Worm (Caenorhabditis elegans) whole organism, young adult: ENCODE measurements around the gene gsy-1.

Source experiments
- B0035.1 ChIP-seq: sonication (generic microtip); optimal IDR thresholded peaks from 2 replicates; lab custom pipeline; 2016; ENCODE audit warnings: missing genetic modification characterization, mild to moderate bottlenecking, missing compliant biosample characterization, missing genotype, missing genetic modification reagents
- C06A6.2 ChIP-seq: fragments of 200-800 bp; sonication (Bioruptor generic); conservative IDR thresholded peaks from 2 replicates; pipeline ENCODE4 v1.3.6; 2022; ENCODE audit warnings: missing genetic modification characterization, missing compliant biosample characterization
- F22D6.2 ChIP-seq: sonication (generic microtip); optimal IDR thresholded peaks from 2 replicates; lab custom pipeline; 2016; ENCODE audit warnings: mild to moderate bottlenecking, missing genetic modification characterization, missing compliant biosample characterization
- F49E8.2 ChIP-seq: sonication (generic microtip); optimal IDR thresholded peaks from 3 replicates; lab custom pipeline; 2017; ENCODE audit warnings: missing genetic modification characterization, mild to moderate bottlenecking, missing compliant biosample characterization, antibody characterized with exemption, moderate library complexity; ENCODE audit not compliant: insufficient read depth
- F57C9.4 ChIP-seq: sonication (generic microtip); optimal IDR thresholded peaks from 2 replicates; lab custom pipeline; 2017; ENCODE audit warnings: mild to moderate bottlenecking, missing genetic modification characterization, missing compliant biosample characterization
- K11D2.4 ChIP-seq: fragments of 200-800 bp; sonication (Bioruptor generic); IDR thresholded peaks from 2 replicates; pipeline ENCODE4 v1.3.6; 2022; ENCODE audit warnings: missing genetic modification reagents, missing genetic modification characterization, missing compliant biosample characterization
- K12H6.12 ChIP-seq: fragments of 200-800 bp; sonication (Bioruptor generic); optimal IDR thresholded peaks from 2 replicates; lab custom pipeline; 2018; ENCODE audit warnings: mild to moderate bottlenecking, missing genetic modification characterization, missing compliant biosample characterization
- Y56A3A.18 ChIP-seq: fragments of 200-800 bp; sonication (Bioruptor generic); IDR thresholded peaks from 2 replicates; pipeline ENCODE4 v1.3.6; 2022; ENCODE audit warnings: missing genetic modification reagents, missing genetic modification characterization, missing compliant biosample characterization
- akir-1 ChIP-seq: fragments of 200-800 bp; sonication (Bioruptor generic); optimal IDR thresholded peaks from 2 replicates; lab custom pipeline; 2018; ENCODE audit warnings: mild to moderate bottlenecking, missing genetic modification characterization, moderate library complexity, missing compliant biosample characterization
- atf-7 ChIP-seq: sonication (generic microtip); optimal IDR thresholded peaks from 2 replicates; lab custom pipeline; 2017; ENCODE audit warnings: mild to moderate bottlenecking, missing genetic modification characterization, missing compliant biosample characterization
- bed-1 ChIP-seq: fragments of 200-800 bp; sonication (Bioruptor generic); IDR thresholded peaks from 2 replicates; pipeline ENCODE4 v1.3.6; 2022; ENCODE audit warnings: missing genetic modification reagents, missing genetic modification characterization, missing compliant biosample characterization
- ccch-3 ChIP-seq: fragments of 200-800 bp; sonication (Bioruptor generic); optimal IDR thresholded peaks from 2 replicates; lab custom pipeline; 2018; ENCODE audit warnings: mild to moderate bottlenecking, missing genetic modification characterization, missing compliant biosample characterization
- die-1 ChIP-seq: sonication (generic microtip); optimal IDR thresholded peaks from 2 replicates; lab custom pipeline; 2016; ENCODE audit warnings: missing genotype, mild to moderate bottlenecking, missing genetic modification characterization, missing compliant biosample characterization
- egl-18 ChIP-seq: fragments of 200-800 bp; sonication (Bioruptor generic); IDR thresholded peaks from 2 replicates; pipeline ENCODE4 v1.3.6; 2022; ENCODE audit warnings: missing genetic modification reagents, missing genetic modification characterization, missing compliant biosample characterization
- gei-17 ChIP-seq: fragments of 200-800 bp; sonication (Bioruptor generic); optimal IDR thresholded peaks from 2 replicates; lab custom pipeline; 2018; ENCODE audit warnings: mild to moderate bottlenecking, missing genetic modification characterization, missing compliant biosample characterization
- hlh-12 ChIP-seq: sonication (generic microtip); optimal IDR thresholded peaks from 2 replicates; lab custom pipeline; 2016; ENCODE audit warnings: missing genetic modification characterization, missing compliant biosample characterization
- hlh-26 ChIP-seq: fragments of 200-800 bp; sonication (Bioruptor generic); conservative IDR thresholded peaks from 2 replicates; pipeline ENCODE4 v1.3.6; 2022; ENCODE audit warnings: missing genetic modification reagents, missing genetic modification characterization, missing compliant biosample characterization
- lin-40 ChIP-seq: sonication (generic microtip); optimal IDR thresholded peaks from 2 replicates; lab custom pipeline; 2016; ENCODE audit warnings: missing genetic modification characterization, mild to moderate bottlenecking, missing compliant biosample characterization, missing genotype, missing genetic modification reagents
- madf-3 ChIP-seq: fragments of 200-800 bp; sonication (Bioruptor generic); IDR thresholded peaks from 2 replicates; pipeline ENCODE4 v1.3.6; 2022; ENCODE audit warnings: missing genetic modification reagents, missing genetic modification characterization, missing compliant biosample characterization
- mcd-1 ChIP-seq: fragments of 200-800 bp; sonication (Bioruptor generic); IDR thresholded peaks from 2 replicates; pipeline ENCODE4 v1.3.6; 2022; ENCODE audit warnings: missing genetic modification reagents, missing genetic modification characterization, missing compliant biosample characterization
- nfya-1 ChIP-seq: sonication (generic microtip); optimal IDR thresholded peaks from 2 replicates; lab custom pipeline; 2017; ENCODE audit warnings: antibody characterized with exemption, missing compliant biosample characterization, missing genetic modification characterization, borderline replicate concordance; ENCODE audit not compliant: insufficient read depth
- nfya-2 ChIP-seq: fragments of 200-800 bp; sonication (Bioruptor generic); IDR thresholded peaks from 2 replicates; pipeline ENCODE4 v1.3.6; 2022; ENCODE audit warnings: missing genetic modification reagents, missing genetic modification characterization, missing compliant biosample characterization
- nhr-120 ChIP-seq: fragments of 200-800 bp; sonication (Bioruptor generic); IDR thresholded peaks from 2 replicates; pipeline ENCODE4 v1.3.6; 2022; ENCODE audit warnings: missing genetic modification characterization, missing compliant biosample characterization
- nhr-80 ChIP-seq: sonication (generic microtip); optimal IDR thresholded peaks from 2 replicates; lab custom pipeline; 2016; ENCODE audit warnings: missing genetic modification characterization, missing compliant biosample characterization
- snpc-4 ChIP-seq, 5 experiments: fragments of 150-350 bp in 1 of 5; sonication (generic microtip) in 4 of 5; optimal IDR thresholded peaks; 2 replicates each; lab custom pipeline; 2014 to 2018; ENCODE audit warnings: missing genetic modification characterization in 5 of 5, missing biosample characterization in 3 of 5, antibody characterized with exemption in 2 of 5, mild to moderate bottlenecking in 2 of 5, missing compliant biosample characterization in 2 of 5, missing genotype in 2 of 5, moderate library complexity in 2 of 5, missing genetic modification reagents in 1 of 5
- unc-130 ChIP-seq: sonication (generic microtip); optimal IDR thresholded peaks from 2 replicates; lab custom pipeline; 2016; ENCODE audit warnings: missing genetic modification reagents, missing genetic modification characterization, missing compliant biosample characterization
- unc-62 ChIP-seq: fragments of 150-350 bp; optimal IDR thresholded peaks from 2 replicates; lab custom pipeline; 2014; ENCODE audit warnings: missing biosample characterization, missing genetic modification reagents, missing genetic modification characterization
- zfh-2 ChIP-seq: fragments of 200-800 bp; sonication (Bioruptor generic); conservative IDR thresholded peaks from 2 replicates; pipeline ENCODE4 v1.3.6; 2022; ENCODE audit warnings: missing genetic modification reagents, missing genetic modification characterization, missing compliant biosample characterization
- ztf-18 ChIP-seq: sonication (generic microtip); optimal IDR thresholded peaks from 2 replicates; lab custom pipeline; 2016; ENCODE audit warnings: missing genotype, mild to moderate bottlenecking, missing genetic modification characterization, missing compliant biosample characterization
- ztf-3 ChIP-seq: fragments of 200-800 bp; sonication (Bioruptor generic); optimal IDR thresholded peaks from 2 replicates; lab custom pipeline; 2018; ENCODE audit warnings: mild to moderate bottlenecking, missing genetic modification characterization, missing compliant biosample characterization

Gene gsy-1

DNA sequence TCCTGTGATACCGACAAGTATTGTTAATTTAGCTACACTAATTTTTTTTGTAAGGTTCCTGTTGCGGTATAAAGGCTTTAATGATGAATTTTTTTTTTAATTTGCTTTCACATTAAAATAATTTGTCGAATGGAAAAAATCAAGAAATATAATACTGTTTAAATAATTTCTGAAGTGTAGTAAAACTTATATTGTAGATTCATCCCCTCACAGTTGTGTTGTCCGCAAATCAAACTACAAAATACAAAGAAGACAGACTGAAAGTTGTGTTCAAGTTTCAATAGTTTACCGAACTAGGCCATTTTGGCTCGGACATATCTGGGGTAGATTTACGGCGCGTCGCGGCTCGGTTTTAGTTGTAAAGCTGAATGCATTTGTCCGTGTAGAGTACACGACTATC lies 19.4 kb upstream of the gsy-1 start:
- TF ChIP-seq K12H6.12 (tag; lab: Kevin White, UChicago) (no peak), hlh-12 (no peak), hlh-26 (no peak), akir-1 (GFP tag; lab: Kevin White, UChicago) (no peak), B0035.1 (no peak)

DNA sequence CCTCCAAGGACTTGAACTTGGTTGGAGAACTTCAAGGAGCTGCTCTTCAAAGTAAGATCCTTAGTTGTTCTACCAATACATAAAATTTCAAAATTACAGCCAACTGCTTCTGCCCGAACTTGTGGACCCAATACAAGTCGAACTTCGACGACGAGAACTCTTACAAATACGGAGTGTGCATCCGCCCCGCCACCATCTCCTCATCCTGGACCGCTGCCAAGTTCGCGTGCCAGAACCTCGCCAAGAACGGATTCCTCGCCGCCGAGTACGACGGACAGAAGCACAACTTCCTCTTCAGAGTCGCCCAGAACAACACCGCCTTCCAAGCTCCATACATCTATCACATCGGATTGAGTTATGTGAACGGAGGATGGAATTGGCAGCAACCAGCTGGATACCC lies 18.7 kb upstream of the gsy-1 start:
- TF ChIP-seq atf-7 (tag; lab: Kevin White, UChicago) (no peak), zfh-2 (GFP tag; lab: Robert Waterston, UW) (peak; percentile 51; the same call in 1 of the 2 replicates), nhr-80 (tag; lab: Kevin White, UChicago) (no peak), unc-130 (no peak)

DNA sequence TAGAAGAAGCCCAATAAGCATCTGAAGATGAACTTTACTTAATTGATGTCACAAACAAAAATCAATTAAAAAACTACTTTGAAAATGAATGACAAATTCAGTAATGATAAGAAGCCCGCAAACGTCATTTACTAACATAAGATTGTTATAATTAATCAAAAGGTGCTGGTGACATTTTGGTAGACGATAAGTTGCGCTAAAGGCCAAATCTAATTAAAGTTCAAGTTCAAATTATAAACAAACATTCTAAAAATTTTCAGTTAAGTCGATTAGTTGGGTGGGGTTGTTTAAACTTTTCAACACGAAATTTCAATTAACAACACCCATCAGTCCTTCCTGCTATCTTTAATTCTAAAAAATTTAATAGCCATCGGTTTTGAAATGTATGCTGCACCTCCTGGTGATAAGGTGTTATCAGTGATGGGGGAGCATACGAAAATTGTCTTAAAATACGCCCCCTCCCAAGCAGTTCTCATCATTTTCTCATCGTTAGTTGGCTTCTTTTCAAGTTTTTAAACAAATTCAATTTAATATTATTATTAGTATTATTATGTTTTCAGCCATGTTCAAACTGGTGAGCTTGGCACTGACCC lies 17.3 kb upstream of the gsy-1 start, which contains the start of the genes clec-62 and clec-63:
Gene clec-62 (minus strand): TSS at position 51 of the 593 bp plus-strand sequence.
Gene clec-63 (plus strand): TSS at position 561 of the 593 bp plus-strand sequence.
- TF ChIP-seq nhr-80 (tag; lab: Kevin White, UChicago) (peak; percentile 70), gei-17 (GFP tag; lab: Kevin White, UChicago) (no peak)
- TF ChIP-seq, all 124 proteins: peak for 1

DNA sequence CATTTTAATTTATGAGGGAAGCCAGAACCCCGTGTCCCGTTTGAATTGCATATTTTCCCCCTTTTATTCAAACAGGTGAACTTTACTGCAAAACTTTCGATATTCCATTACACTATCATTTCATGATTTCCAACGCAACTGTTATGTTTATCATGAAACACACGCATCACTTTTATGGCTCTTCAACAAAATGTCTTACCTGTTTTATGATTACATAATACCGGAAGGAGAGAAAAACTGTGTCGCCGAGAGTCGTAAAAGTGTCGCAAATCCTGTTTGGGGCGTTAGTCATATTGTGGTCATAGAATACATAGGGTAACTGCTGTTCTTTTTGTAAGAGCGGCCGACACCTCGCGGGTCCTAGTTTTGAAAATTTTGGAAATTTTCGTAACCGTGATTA lies 14.5 kb upstream of the gsy-1 start:
- TF ChIP-seq nhr-80 (tag; lab: Kevin White, UChicago): peak; percentile 39
- peak; percentile 1 for TF ChIP-seq unc-62 (GFP tag; lab: Kevin White, UChicago)
- TF ChIP-seq Y56A3A.18 (GFP tag; lab: Robert Waterston, UW): no peak
- TF ChIP-seq K11D2.4: no peak
- no peak for TF ChIP-seq F22D6.2 (tag; lab: Kevin White, UChicago)
- TF ChIP-seq F49E8.2 (tag; lab: Kevin White, UChicago): no peak
- no peak for TF ChIP-seq nhr-120
- TF ChIP-seq snpc-4 (GFP tag; optimal IDR thresholded peaks at IDR 0.05; lab: Kevin White, UChicago): no peak
- peak in 1 of 4 experiments; percentile 36 for TF ChIP-seq snpc-4 (tag; optimal IDR thresholded peaks at IDR 0.05; lab: Kevin White, UChicago)
- no peak for TF ChIP-seq F57C9.4 (tag; lab: Kevin White, UChicago)

DNA sequence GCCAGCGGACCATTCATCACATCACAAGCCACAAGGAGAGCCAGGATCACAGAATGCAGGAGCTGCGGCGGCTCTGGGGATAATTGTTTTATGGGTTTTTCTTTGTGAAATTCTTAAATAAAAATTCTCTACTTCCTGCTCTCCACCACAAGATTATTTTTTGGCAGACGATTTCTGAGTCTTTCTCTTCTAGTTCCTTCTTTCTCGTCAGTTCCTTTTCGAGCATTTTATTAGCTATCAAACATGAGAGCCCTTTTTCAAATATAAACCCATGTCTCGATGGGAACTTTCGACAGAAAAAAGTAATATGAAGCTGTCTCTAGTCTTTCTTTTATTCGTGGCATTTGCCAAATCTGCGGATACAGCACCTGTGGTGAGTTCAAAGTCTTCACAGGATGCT lies 10.6 kb upstream of the gsy-1 start, which contains the start of gene F35C5.3:
Gene F35C5.3 (plus strand): TSS at position 301 of the 400 bp plus-strand sequence.
- TF ChIP-seq mcd-1 (GFP tag; lab: Robert Waterston, UW) (no peak), zfh-2 (GFP tag; lab: Robert Waterston, UW) (no peak)

DNA sequence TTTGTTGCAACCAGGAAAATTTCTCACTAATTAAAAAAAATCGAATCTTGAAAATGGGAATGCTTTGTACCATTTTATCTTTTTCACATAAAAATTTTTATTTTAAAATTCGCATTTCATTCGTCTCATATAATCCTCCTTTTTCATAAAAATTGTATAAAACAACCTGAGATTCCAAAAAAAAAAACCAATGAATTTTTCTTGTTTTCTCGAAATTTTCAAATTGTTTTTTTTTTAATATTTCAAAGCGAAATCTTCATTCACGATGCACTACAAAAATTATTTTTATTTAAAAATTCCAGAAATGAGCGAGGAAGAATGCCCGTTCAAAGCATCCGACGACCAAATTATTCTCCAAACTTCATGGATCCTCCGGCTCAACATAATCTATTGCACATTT lies 7.1 kb upstream of the gsy-1 start, which contains the start of gene sra-14:
Gene sra-14 (plus strand): TSS at position 301 of the 400 bp plus-strand sequence.
- TF ChIP-seq ztf-18 (tag; lab: Kevin White, UChicago) (no peak), bed-1 (no peak), madf-3 (no peak), nfya-1 (tag; lab: Kevin White, UChicago) (no peak), die-1 (tag; lab: Kevin White, UChicago) (no peak), ccch-3 (GFP tag; lab: Kevin White, UChicago) (no peak), egl-18 (GFP tag; lab: Robert Waterston, UW) (no peak), C06A6.2 (GFP tag; lab: Robert Waterston, UW) (no peak), lin-40 (tag; lab: Kevin White, UChicago) (no peak), nfya-2 (GFP tag; lab: Robert Waterston, UW) (no peak), nhr-80 (tag; lab: Kevin White, UChicago) (no peak), ztf-3 (GFP tag; lab: Kevin White, UChicago) (no peak)
